Fruit fly (Drosophila melanogaster) whole organism: ENCODE results near the gene CG31740.

Experiments
- CG8478 ChIP-seq: fragments of >200 bp; optimal IDR thresholded peaks from 2 replicates; lab custom pipeline; 2018; ENCODE audit warnings: inconsistent platforms
- Dll ChIP-seq: fragments of >200 bp; optimal IDR thresholded peaks from 2 replicates; lab custom pipeline; 2017
- EcR ChIP-seq, 2 experiments: fragments of >200 bp; optimal IDR thresholded peaks; 2 replicates each; lab custom pipeline; 2017; ENCODE audit warnings: missing biosample characterization in 2 of 2, missing genetic modification characterization in 2 of 2, missing genetic modification reagents in 2 of 2
- pan ChIP-seq: fragments of >200 bp; optimal IDR thresholded peaks from 2 replicates; lab custom pipeline; 2017
- psq ChIP-seq: fragments of >200 bp; optimal IDR thresholded peaks from 2 replicates; lab custom pipeline; 2017
- usp ChIP-seq: fragments of >200 bp; optimal IDR thresholded peaks from 2 replicates; lab custom pipeline; 2017; ENCODE audit warnings: missing biosample characterization, missing genetic modification characterization, mixed read lengths

DNA sequence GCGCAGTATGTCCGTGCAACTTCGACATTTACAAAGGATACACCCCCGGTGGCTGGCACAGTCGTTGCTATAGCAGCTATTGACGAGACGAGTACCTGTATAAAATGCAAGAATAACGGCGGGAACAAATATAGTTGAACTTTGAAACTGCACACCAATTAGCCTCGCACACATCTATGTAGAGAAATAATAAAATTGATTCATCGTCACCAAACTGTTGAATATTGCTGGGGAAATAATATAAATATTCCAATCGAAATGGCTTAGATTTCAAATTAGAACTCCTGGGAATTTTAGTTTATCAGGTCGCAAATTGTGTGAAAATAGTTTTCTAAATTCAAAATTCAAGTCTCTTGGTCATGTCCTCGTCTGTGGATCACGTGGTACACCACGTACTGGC is 1.1 kb upstream of the CG31740 start, which contains the start of the genes CG42634 and CG42635:
- TF ChIP-seq psq (lab: Kevin White, UChicago): no peak
- no peak for TF ChIP-seq pan (lab: Kevin White, UChicago)
- TF ChIP-seq CG8478 (lab: Kevin White, UChicago): no peak
- no peak for TF ChIP-seq Dll (lab: Kevin White, UChicago)
- no peak for TF ChIP-seq EcR (GFP tag; optimal IDR thresholded peaks at IDR 0.05; lab: Kevin White, UChicago)
- TF ChIP-seq usp (GFP tag; lab: Kevin White, UChicago): no peak
